Worm (Caenorhabditis elegans): ENCODE measurements around the gene dlg-1.

The dlg-1 gene

ce11 chrX:5479300-5479811 is at the start of gene dlg-1:
Gene dlg-1, plus strand, starts transcription at chrX:5479700.
- no peak for TF ChIP-seq skn-1 (tag; optimal IDR thresholded peaks at IDR 0.05)
- peak; percentile 73 for TF ChIP-seq pha-4 (tag; optimal IDR thresholded peaks at IDR 0.05)
- TF ChIP-seq elt-2 (tag; optimal IDR thresholded peaks at IDR 0.05) = peak; percentile 69

ce11 chrX:5433912-5434311 is 45.6 kb upstream of the dlg-1 start:
- TF ChIP-seq nhr-25 (tag; optimal IDR thresholded peaks at IDR 0.05) (no peak), nhr-12 (tag; optimal IDR thresholded peaks at IDR 0.05) (no peak), aly-2 (tag; optimal IDR thresholded peaks at IDR 0.05) (no peak), ceh-16 (tag; optimal IDR thresholded peaks at IDR 0.05) (no peak), ceh-28 (tag; optimal IDR thresholded peaks at IDR 0.05) (no peak), snpc-4 (tag; optimal IDR thresholded peaks at IDR 0.05) (no peak), nhr-76 (tag; optimal IDR thresholded peaks at IDR 0.05) (no peak), unc-62 (GFP tag; optimal IDR thresholded peaks at IDR 0.05) (no peak)

- TF ChIP-seq lsy-12 (tag; optimal IDR thresholded peaks at IDR 0.05) (no peak), skn-1 (tag; optimal IDR thresholded peaks at IDR 0.05) (no peak), ztf-11 (tag; optimal IDR thresholded peaks at IDR 0.05) (no peak), mdl-1 (tag; optimal IDR thresholded peaks at IDR 0.05) (no peak), lin-15B (tag; optimal IDR thresholded peaks at IDR 0.05) (no peak), nhr-25 (tag; optimal IDR thresholded peaks at IDR 0.05) (no peak), lin-39 (tag; optimal IDR thresholded peaks at IDR 0.05) (no peak), egl-5 (tag; optimal IDR thresholded peaks at IDR 0.05) (no peak), ceh-16 (tag; optimal IDR thresholded peaks at IDR 0.05) (no peak), ceh-28 (tag; optimal IDR thresholded peaks at IDR 0.05) (no peak), sea-2 (GFP tag; optimal IDR thresholded peaks at IDR 0.05) (no peak), snpc-4 (tag; optimal IDR thresholded peaks at IDR 0.05) (no peak), nhr-28 (tag; optimal IDR thresholded peaks at IDR 0.05) (no peak), hmg-11 (tag; optimal IDR thresholded peaks at IDR 0.05) (no peak), mml-1 (tag; optimal IDR thresholded peaks at IDR 0.05) (no peak), ztf-4 (tag; optimal IDR thresholded peaks at IDR 0.05) (no peak), nhr-77 (tag; optimal IDR thresholded peaks at IDR 0.05) (no peak), ama-1 (optimal IDR thresholded peaks at IDR 0.05) (no peak)
These were observed 34.6 kb upstream of the dlg-1 start, which contains the start of gene itm-2 for ce11 chrX:5444863-5445262. Gene itm-2, plus strand, starts transcription at chrX:5445163.

- TF ChIP-seq ceh-28 (tag; optimal IDR thresholded peaks at IDR 0.05) = no peak
- no peak for TF ChIP-seq lsy-12 (tag; optimal IDR thresholded peaks at IDR 0.05)
- TF ChIP-seq nhr-11 (tag; optimal IDR thresholded peaks at IDR 0.05) = no peak
- no peak for TF ChIP-seq ztf-11 (tag; optimal IDR thresholded peaks at IDR 0.05)
- no peak for TF ChIP-seq ama-1 (optimal IDR thresholded peaks at IDR 0.05)
- no peak for TF ChIP-seq nhr-25 (tag; optimal IDR thresholded peaks at IDR 0.05)
- no peak for TF ChIP-seq unc-62 (GFP tag; optimal IDR thresholded peaks at IDR 0.05)
- no peak for TF ChIP-seq nhr-77 (tag; optimal IDR thresholded peaks at IDR 0.05)
- TF ChIP-seq nhr-23 (tag; optimal IDR thresholded peaks at IDR 0.05) = no peak
- TF ChIP-seq mml-1 (tag; optimal IDR thresholded peaks at IDR 0.05) = no peak
- TF ChIP-seq lin-39 (tag; optimal IDR thresholded peaks at IDR 0.05) = no peak
- no peak for TF ChIP-seq fkh-10 (GFP tag; optimal IDR thresholded peaks at IDR 0.05)
- no peak for TF ChIP-seq nhr-67 (tag; optimal IDR thresholded peaks at IDR 0.05)
- no peak for TF ChIP-seq ceh-82 (tag; optimal IDR thresholded peaks at IDR 0.05)
- TF ChIP-seq nhr-237 (tag; optimal IDR thresholded peaks at IDR 0.05) = no peak
- TF ChIP-seq nhr-12 (tag; optimal IDR thresholded peaks at IDR 0.05) = no peak
- no peak for TF ChIP-seq sea-2 (GFP tag; optimal IDR thresholded peaks at IDR 0.05)
- no peak for TF ChIP-seq elt-2 (tag; optimal IDR thresholded peaks at IDR 0.05)
- no peak for TF ChIP-seq daf-12 (tag; optimal IDR thresholded peaks at IDR 0.05)
These were observed 32.1 kb upstream of the dlg-1 start for ce11 chrX:5447381-5447780.

ce11 chrX:5447941-5448340 is 31.6 kb upstream of the dlg-1 start, which contains the start of gene C25F6.8:
Gene C25F6.8, plus strand, starts transcription at chrX:5448241.
- TF ChIP-seq nhr-23 (tag; optimal IDR thresholded peaks at IDR 0.05) (no peak), lin-39 (tag; optimal IDR thresholded peaks at IDR 0.05) (no peak), ztf-11 (tag; optimal IDR thresholded peaks at IDR 0.05) (no peak), ceh-9 (tag; optimal IDR thresholded peaks at IDR 0.05) (no peak), ZK546.5 (tag; optimal IDR thresholded peaks at IDR 0.05) (no peak), unc-39 (tag; optimal IDR thresholded peaks at IDR 0.05) (no peak), ztf-4 (tag; optimal IDR thresholded peaks at IDR 0.05) (no peak), nhr-25 (tag; optimal IDR thresholded peaks at IDR 0.05) (no peak), jun-1 (tag; optimal IDR thresholded peaks at IDR 0.05) (no peak), pha-4 (tag; optimal IDR thresholded peaks at IDR 0.05) (no peak), sea-2 (GFP tag; optimal IDR thresholded peaks at IDR 0.05) (no peak), nhr-77 (tag; optimal IDR thresholded peaks at IDR 0.05) (no peak), ama-1 (optimal IDR thresholded peaks at IDR 0.05) (no peak)

Data from whole organism, L3 larva.